Fruit fly (Drosophila melanogaster) whole organism, embryonic: ENCODE results near the gene CG14731.

Source experiments
- Adf1 ChIP-seq: fragments of 200-800 bp; sonication (Bioruptor generic); IDR thresholded peaks from 2 replicates; pipeline ENCODE4 v1.3.6; 2022; ENCODE audit warnings: missing biosample characterization, missing genetic modification characterization
- CG10147 ChIP-seq: fragments of 200-800 bp; sonication (Bioruptor generic); optimal IDR thresholded peaks from 2 replicates; lab custom pipeline; 2019; ENCODE audit warnings: missing biosample characterization, mild to moderate bottlenecking, missing genetic modification characterization, moderate library complexity
- CG10321 ChIP-seq: fragments of 200-800 bp; sonication (Bioruptor generic); IDR thresholded peaks from 2 replicates; pipeline ENCODE4 v1.3.6; 2022; ENCODE audit warnings: missing biosample characterization, missing genetic modification characterization
- CG10366 ChIP-seq: fragments of 200-800 bp; sonication (Bioruptor generic); IDR thresholded peaks from 2 replicates; pipeline ENCODE4 v1.3.6; 2022; ENCODE audit warnings: missing biosample characterization, missing genetic modification characterization
- CG10543 ChIP-seq: fragments of 200-800 bp; sonication (Bioruptor generic); optimal IDR thresholded peaks from 3 replicates; lab custom pipeline; 2017; ENCODE audit warnings: missing biosample characterization, mild to moderate bottlenecking, missing genetic modification characterization, moderate library complexity
- CG10979 ChIP-seq: fragments of 200-800 bp; sonication (Bioruptor generic); optimal IDR thresholded peaks from 2 replicates; lab custom pipeline; 2018; ENCODE audit warnings: missing biosample characterization, mild to moderate bottlenecking, missing genetic modification characterization, moderate library complexity
- CG12219 ChIP-seq: fragments of 200-800 bp; sonication (Bioruptor generic); optimal IDR thresholded peaks from 3 replicates; lab custom pipeline; 2018; ENCODE audit warnings: missing biosample characterization, mild to moderate bottlenecking, missing genetic modification characterization
- CG15011 ChIP-seq: fragments of 200-800 bp; sonication (Bioruptor generic); optimal IDR thresholded peaks from 3 replicates; lab custom pipeline; 2018; ENCODE audit warnings: missing biosample characterization, mild to moderate bottlenecking, missing genetic modification characterization
- CG15696 ChIP-seq: fragments of 200-800 bp; sonication (Bioruptor generic); optimal IDR thresholded peaks from 2 replicates; lab custom pipeline; 2019; ENCODE audit warnings: missing biosample characterization, mild to moderate bottlenecking, missing genetic modification characterization, moderate library complexity
- CG16813 ChIP-seq: fragments of 200-800 bp; sonication (Bioruptor generic); IDR thresholded peaks from 3 replicates; pipeline ENCODE4 v1.3.6; 2022; ENCODE audit warnings: missing biosample characterization, missing genetic modification characterization; ENCODE audit not compliant: partially characterized antibody
- CG16815 ChIP-seq: fragments of 200-800 bp; sonication (Bioruptor generic); optimal IDR thresholded peaks from 3 replicates; lab custom pipeline; 2017; ENCODE audit warnings: missing biosample characterization, mild to moderate bottlenecking, missing genetic modification characterization
- CG16863 ChIP-seq: fragments of 200-800 bp; sonication (Bioruptor generic); optimal IDR thresholded peaks from 3 replicates; lab custom pipeline; 2016; ENCODE audit warnings: missing biosample characterization, missing genetic modification characterization
- CG17328 ChIP-seq: fragments of 200-800 bp; sonication (Bioruptor generic); IDR thresholded peaks from 2 replicates; pipeline ENCODE4 v1.3.6; 2022; ENCODE audit warnings: missing biosample characterization, missing genetic modification characterization
- CG17829 ChIP-seq: fragments of 200-800 bp; optimal IDR thresholded peaks from 2 replicates; lab custom pipeline; 2019; ENCODE audit warnings: missing biosample characterization, mild to moderate bottlenecking, missing genetic modification characterization, moderate library complexity
- CG18476 ChIP-seq: fragments of 200-800 bp; sonication (Bioruptor generic); optimal IDR thresholded peaks from 2 replicates; lab custom pipeline; 2016; ENCODE audit warnings: missing biosample characterization, mild to moderate bottlenecking, missing genetic modification characterization
- CG31388 ChIP-seq: fragments of 200-800 bp; sonication (Bioruptor generic); optimal IDR thresholded peaks from 2 replicates; lab custom pipeline; 2016; ENCODE audit warnings: missing biosample characterization, missing genetic modification characterization
- CG3995 ChIP-seq: fragments of 200-800 bp; sonication (Bioruptor generic); optimal IDR thresholded peaks from 3 replicates; lab custom pipeline; 2016; ENCODE audit warnings: missing biosample characterization, missing genetic modification characterization
- CG6683 ChIP-seq: fragments of 200-800 bp; sonication (Bioruptor generic); optimal IDR thresholded peaks from 2 replicates; lab custom pipeline; 2017; ENCODE audit warnings: missing biosample characterization, mild to moderate bottlenecking, missing genetic modification characterization, missing genetic modification reagents
- CG7987 ChIP-seq: fragments of 200-800 bp; sonication (Bioruptor generic); optimal IDR thresholded peaks from 2 replicates; lab custom pipeline; 2018; ENCODE audit warnings: missing biosample characterization, mild to moderate bottlenecking, missing genetic modification characterization, moderate library complexity
- CG8388 ChIP-seq: fragments of 200-800 bp; sonication (Bioruptor generic); optimal IDR thresholded peaks from 2 replicates; lab custom pipeline; 2019; ENCODE audit warnings: missing biosample characterization, mild to moderate bottlenecking, missing genetic modification characterization, moderate library complexity
- CG8944 ChIP-seq: fragments of 200-800 bp; sonication (Bioruptor generic); optimal IDR thresholded peaks from 3 replicates; lab custom pipeline; 2016; ENCODE audit warnings: missing biosample characterization, missing genetic modification characterization
- Camta ChIP-seq: fragments of 200-800 bp; sonication (Bioruptor generic); optimal IDR thresholded peaks from 2 replicates; lab custom pipeline; 2016; ENCODE audit warnings: missing biosample characterization, missing genetic modification characterization
- CoRest ChIP-seq: fragments of 200-800 bp; sonication (Bioruptor generic); optimal IDR thresholded peaks from 3 replicates; lab custom pipeline; 2018; ENCODE audit warnings: missing biosample characterization, mild to moderate bottlenecking, missing genetic modification characterization, moderate library complexity
- CrebB ChIP-seq: fragments of 200-800 bp; sonication (Bioruptor generic); optimal IDR thresholded peaks from 3 replicates; lab custom pipeline; 2018; ENCODE audit warnings: missing biosample characterization, mild to moderate bottlenecking, missing genetic modification characterization
- E2f2 ChIP-seq: fragments of 200-800 bp; sonication (Bioruptor generic); IDR thresholded peaks from 2 replicates; pipeline ENCODE4 v1.3.6; 2022; ENCODE audit warnings: missing biosample characterization, missing genetic modification characterization
- Eip74EF ChIP-seq, 2 experiments: fragments of 200-800 bp in 1 of 2; fragments of >200 bp in 1 of 2; sonication (Bioruptor generic) in 1 of 2; optimal IDR thresholded peaks; 2 replicates each; lab custom pipeline; 2017 to 2019; ENCODE audit warnings: missing biosample characterization in 2 of 2, missing genetic modification characterization in 2 of 2, mild to moderate bottlenecking in 1 of 2, moderate library complexity in 1 of 2
- Hey ChIP-seq: fragments of 200-800 bp; sonication (Bioruptor generic); optimal IDR thresholded peaks from 3 replicates; lab custom pipeline; 2018; ENCODE audit warnings: missing biosample characterization, mild to moderate bottlenecking, missing genetic modification characterization
- Kr ChIP-seq: fragments of 200-800 bp; sonication (Bioruptor generic); optimal IDR thresholded peaks from 2 replicates; lab custom pipeline; 2017; ENCODE audit warnings: missing biosample characterization, mild to moderate bottlenecking, missing genetic modification characterization
- Mes4 ChIP-seq: fragments of 200-800 bp; sonication (Bioruptor generic); optimal IDR thresholded peaks from 2 replicates; lab custom pipeline; 2016; ENCODE audit warnings: missing biosample characterization, missing genetic modification characterization
- ab ChIP-seq: fragments of 200-800 bp; sonication (Bioruptor generic); optimal IDR thresholded peaks from 2 replicates; lab custom pipeline; 2016; ENCODE audit warnings: missing biosample characterization, missing genetic modification characterization
- ara ChIP-seq: fragments of 200-800 bp; sonication (Bioruptor generic); IDR thresholded peaks from 2 replicates; pipeline ENCODE4 v1.3.6; 2022; ENCODE audit warnings: missing biosample characterization, missing genetic modification characterization
- ato ChIP-seq: fragments of 200-800 bp; sonication (Bioruptor generic); IDR thresholded peaks from 2 replicates; pipeline ENCODE4 v1.3.6; 2022; ENCODE audit warnings: missing biosample characterization, missing genetic modification characterization; ENCODE audit not compliant: partially characterized antibody
- chinmo ChIP-seq: fragments of 200-800 bp; sonication (Bioruptor generic); IDR thresholded peaks from 4 replicates; pipeline ENCODE4 v1.3.6; 2022; ENCODE audit warnings: missing biosample characterization, missing genetic modification characterization; ENCODE audit not compliant: partially characterized antibody
- dm ChIP-seq: fragments of 200-800 bp; sonication (Bioruptor generic); optimal IDR thresholded peaks from 3 replicates; lab custom pipeline; 2016; ENCODE audit warnings: missing biosample characterization, missing genetic modification characterization
- her ChIP-seq: fragments of 200-800 bp; sonication (Bioruptor generic); optimal IDR thresholded peaks from 2 replicates; lab custom pipeline; 2016; ENCODE audit warnings: missing biosample characterization, missing genetic modification characterization
- insv ChIP-seq, 2 experiments: fragments of 200-800 bp; sonication (Bioruptor generic); optimal IDR thresholded peaks; 3 replicates each; lab custom pipeline; 2016 to 2018; ENCODE audit warnings: missing biosample characterization in 2 of 2, missing genetic modification characterization in 2 of 2
- kah ChIP-seq: fragments of 200-800 bp; sonication (Bioruptor generic); optimal IDR thresholded peaks from 2 replicates; lab custom pipeline; 2018; ENCODE audit warnings: missing biosample characterization, mild to moderate bottlenecking, missing genetic modification characterization
- ken ChIP-seq: fragments of 200-800 bp; sonication (Bioruptor generic); IDR thresholded peaks from 3 replicates; pipeline ENCODE4 v1.3.6; 2022; ENCODE audit warnings: missing biosample characterization, missing genetic modification characterization
- lbe ChIP-seq: fragments of 200-800 bp; sonication (Bioruptor generic); optimal IDR thresholded peaks from 2 replicates; lab custom pipeline; 2016; ENCODE audit warnings: missing biosample characterization, mild to moderate bottlenecking, missing genetic modification characterization
- mam ChIP-seq: fragments of 200-800 bp; sonication (Bioruptor generic); optimal IDR thresholded peaks from 3 replicates; lab custom pipeline; 2016; ENCODE audit warnings: missing biosample characterization, missing genetic modification characterization
- oc ChIP-seq: fragments of 200-800 bp; sonication (Bioruptor generic); optimal IDR thresholded peaks from 2 replicates; lab custom pipeline; 2018; ENCODE audit warnings: missing biosample characterization, mild to moderate bottlenecking, missing genetic modification characterization, moderate library complexity
- pros ChIP-seq: fragments of 200-800 bp; sonication (Bioruptor generic); optimal IDR thresholded peaks from 3 replicates; lab custom pipeline; 2019; ENCODE audit warnings: missing biosample characterization, mild to moderate bottlenecking, missing genetic modification characterization, moderate library complexity
- row ChIP-seq: fragments of 200-800 bp; sonication (Bioruptor generic); IDR thresholded peaks from 3 replicates; pipeline ENCODE4 v1.3.6; 2022; ENCODE audit warnings: missing biosample characterization, missing genetic modification characterization
- shn ChIP-seq: fragments of 200-800 bp; sonication (Bioruptor generic); optimal IDR thresholded peaks from 3 replicates; lab custom pipeline; 2016; ENCODE audit warnings: missing biosample characterization, missing genetic modification characterization
- slp2 ChIP-seq: fragments of 200-800 bp; sonication (Bioruptor generic); optimal IDR thresholded peaks from 2 replicates; lab custom pipeline; 2016; ENCODE audit warnings: missing biosample characterization, missing genetic modification characterization
- tna ChIP-seq: fragments of 200-800 bp; sonication (Bioruptor generic); IDR thresholded peaks from 2 replicates; pipeline ENCODE4 v1.3.6; 2022; ENCODE audit warnings: missing biosample characterization, missing genetic modification characterization; ENCODE audit not compliant: partially characterized antibody
- zf30C ChIP-seq: fragments of 200-800 bp; sonication (Bioruptor generic); optimal IDR thresholded peaks from 3 replicates; lab custom pipeline; 2018; ENCODE audit warnings: missing biosample characterization, mild to moderate bottlenecking, missing genetic modification characterization

CG14731 gene

DNA sequence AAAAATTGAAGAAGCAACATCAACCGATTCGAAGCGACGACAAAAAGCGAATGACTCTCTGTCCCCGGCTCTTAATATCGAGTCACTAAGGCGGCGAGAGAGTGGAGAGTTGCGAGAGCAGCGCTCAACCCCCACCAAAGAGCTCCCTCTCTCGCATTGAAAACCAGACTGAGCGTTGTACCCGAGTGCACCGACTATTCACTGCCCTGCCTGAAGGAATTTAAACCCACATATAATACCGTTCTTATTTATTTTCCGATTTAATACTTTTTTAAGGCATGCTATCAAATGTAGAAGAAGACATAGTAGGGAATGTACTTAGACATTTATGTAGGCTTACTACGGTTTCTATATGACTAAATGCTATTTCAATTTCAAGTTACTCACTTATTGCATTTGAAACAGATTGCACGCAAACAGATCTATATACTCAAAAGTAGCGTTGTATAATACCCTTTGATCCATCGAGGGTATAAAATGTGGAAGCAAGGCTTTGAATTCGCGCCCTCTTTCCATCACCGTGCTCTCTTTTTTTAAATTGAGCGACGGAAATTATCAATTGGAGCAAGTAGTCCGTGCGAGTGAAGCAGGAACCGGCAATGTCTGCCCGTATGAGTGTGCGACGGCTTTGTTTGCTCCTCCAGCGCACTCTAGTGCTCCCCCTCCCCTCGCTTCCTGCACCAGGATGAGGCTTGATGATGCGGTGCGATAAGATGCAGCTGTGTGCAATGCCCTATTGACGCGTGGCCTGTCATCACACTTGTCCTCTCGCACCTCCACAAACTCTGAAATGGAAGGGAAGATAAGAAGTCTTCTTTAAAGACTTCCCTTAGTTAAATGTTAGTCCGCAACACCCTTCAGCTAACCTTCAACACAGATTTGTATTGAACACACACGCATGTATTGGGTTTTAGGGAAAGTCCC is 43.7 kb upstream of the CG14731 start, which contains the start of gene mthl5 (continued):
- TF ChIP-seq CG10366 (GFP tag; lab: Robert Waterston, UW): peak; percentile 77
- peak; percentile 75 for TF ChIP-seq CG12219
- no peak for TF ChIP-seq zf30C (GFP tag; lab: Kevin White, UChicago)
- TF ChIP-seq mam (GFP tag; lab: Kevin White, UChicago): peak; percentile 77
- TF ChIP-seq CG8944 (GFP tag; lab: Kevin White, UChicago): peak; percentile 73
- peak; percentile 82 for TF ChIP-seq slp2 (GFP tag; lab: Kevin White, UChicago)
- peak; percentile 84 for TF ChIP-seq CG17829 (tag; lab: Kevin White, UChicago)
- peak; percentile 68 for TF ChIP-seq her (GFP tag; lab: Kevin White, UChicago)
- TF ChIP-seq dm (GFP tag; lab: Kevin White, UChicago): peak; percentile 71
- TF ChIP-seq CG10147: peak; percentile 65
- TF ChIP-seq CG10543 (GFP tag; lab: Kevin White, UChicago): no peak
- TF ChIP-seq CG15696: peak; percentile 78
- peak; percentile 41 for TF ChIP-seq CG15011 (GFP tag; lab: Kevin White, UChicago)
- peak; percentile 74 for TF ChIP-seq CG17328 (GFP tag; lab: Robert Waterston, UW)
- TF ChIP-seq Eip74EF (GFP tag; optimal IDR thresholded peaks at IDR 0.05; lab: Kevin White, UChicago): peak in 1 of 2 experiments; percentile 77
- peak; percentile 56 for TF ChIP-seq E2f2 (GFP tag; lab: Robert Waterston, UW)
- TF ChIP-seq CG8388: peak; percentile 74
- TF ChIP-seq CG10321 (GFP tag; lab: Robert Waterston, UW): no peak
- peak; percentile 55 for TF ChIP-seq kah (GFP tag; lab: Kevin White, UChicago)
- peak; percentile 86 for TF ChIP-seq CG16815

- TF ChIP-seq Camta (GFP tag; lab: Kevin White, UChicago): peak; percentile 11
- no peak for TF ChIP-seq CG6683 (GFP tag; lab: Kevin White, UChicago)
- TF ChIP-seq CG18476: no peak
- peak; percentile 30 for TF ChIP-seq CG3995 (GFP tag; lab: Kevin White, UChicago)
- TF ChIP-seq CG16813 (GFP tag; lab: Robert Waterston, UW): peak; percentile 63
- peak; percentile 9 for TF ChIP-seq CoRest (tag; lab: Kevin White, UChicago)
- TF ChIP-seq ken: no peak
- no peak for TF ChIP-seq oc (tag; lab: Kevin White, UChicago)
- no peak for TF ChIP-seq ara (GFP tag; lab: Robert Waterston, UW)
- no peak for TF ChIP-seq CG16863 (GFP tag; lab: Kevin White, UChicago)
- TF ChIP-seq CG10979 (tag; lab: Kevin White, UChicago): peak; percentile 36
- TF ChIP-seq shn: no peak
- no peak for TF ChIP-seq CG31388
- peak; percentile 81 for TF ChIP-seq row (GFP tag; lab: Robert Waterston, UW)
- peak in 1 of 2 experiments; percentile 53 for TF ChIP-seq insv (GFP tag; optimal IDR thresholded peaks at IDR 0.05; lab: Kevin White, UChicago)
- TF ChIP-seq Hey (tag; lab: Kevin White, UChicago): no peak
- TF ChIP-seq Mes4 (GFP tag; lab: Kevin White, UChicago): no peak
- no peak for TF ChIP-seq Adf1 (GFP tag; lab: Robert Waterston, UW)
- no peak for TF ChIP-seq CG7987 (GFP tag; lab: Kevin White, UChicago)
- no peak for TF ChIP-seq lbe (GFP tag; lab: Kevin White, UChicago)
- TF ChIP-seq tna: no peak
- TF ChIP-seq Kr (GFP tag; lab: Kevin White, UChicago): no peak
- TF ChIP-seq ab (GFP tag; lab: Kevin White, UChicago): no peak
- TF ChIP-seq pros (GFP tag; lab: Kevin White, UChicago): peak; percentile 58
- peak; percentile 87; the same call in 2 of the 4 replicates for TF ChIP-seq chinmo
- TF ChIP-seq ato (GFP tag; lab: Robert Waterston, UW): no peak
- no peak for TF ChIP-seq CrebB (tag; lab: Kevin White, UChicago)
Observed at dm6 chr3R:11888038-11888567, 43.0 kb upstream of the CG14731 start.
